Fruit fly (Drosophila melanogaster): ENCODE data around the gene Bap111.

DNA sequence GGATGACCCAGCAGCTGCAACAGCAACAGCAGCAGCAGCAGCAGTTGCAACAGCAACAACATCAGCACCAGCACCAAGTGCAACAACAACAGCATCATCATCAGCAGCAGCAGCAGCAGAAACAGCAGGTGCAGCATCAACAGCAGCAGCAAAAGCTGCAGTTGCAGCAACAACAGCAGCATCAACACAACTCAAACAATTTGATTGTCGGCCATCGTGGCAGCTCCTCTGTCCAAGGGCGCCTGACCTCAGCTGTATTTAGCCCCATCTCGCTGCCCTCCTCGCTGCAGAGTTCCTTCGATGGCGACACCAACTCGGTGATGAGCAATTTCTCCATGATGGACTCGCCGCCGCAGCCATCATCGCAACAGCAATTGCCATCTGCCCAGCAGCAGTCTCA lies 19.2 kb downstream of the Bap111 start:
- TF ChIP-seq CTCF (optimal IDR thresholded peaks at IDR 0.05), result no peak
- TF ChIP-seq CG8478 (optimal IDR thresholded peaks at IDR 0.05), result no peak

All from S2 (cell line).